Fruit fly (Drosophila melanogaster) whole organism, embryonic: Measurements from ENCODE around the gene CG14102.

Source experiments
- BEAF-32 ChIP-seq: fragments of 200-800 bp; sonication (Bioruptor generic); optimal IDR thresholded peaks from 3 replicates; lab custom pipeline; 2017; ENCODE audit warnings: missing biosample characterization, missing genetic modification characterization, mild to moderate bottlenecking, moderate library complexity, missing genetic modification reagents
- CG10565 ChIP-seq: fragments of 200-800 bp; sonication (Bioruptor generic); optimal IDR thresholded peaks from 3 replicates; lab custom pipeline; 2016; ENCODE audit warnings: missing biosample characterization, mild to moderate bottlenecking, missing genetic modification characterization
- CG11093 ChIP-seq: fragments of 200-800 bp; sonication (Bioruptor generic); IDR thresholded peaks from 3 replicates; pipeline ENCODE4 v1.3.6; 2022; ENCODE audit warnings: missing biosample characterization, missing genetic modification characterization
- CG1233 ChIP-seq: fragments of 200-800 bp; sonication (Bioruptor generic); optimal IDR thresholded peaks from 4 replicates; lab custom pipeline; 2018; ENCODE audit warnings: missing biosample characterization, mild to moderate bottlenecking, missing genetic modification characterization
- CG12391 ChIP-seq: fragments of 200-800 bp; sonication (Bioruptor generic); optimal IDR thresholded peaks from 3 replicates; lab custom pipeline; 2018; ENCODE audit warnings: missing biosample characterization, mild to moderate bottlenecking, missing genetic modification characterization, moderate library complexity
- CG1529 ChIP-seq: fragments of 200-800 bp; sonication (Bioruptor generic); optimal IDR thresholded peaks from 3 replicates; lab custom pipeline; 2018; ENCODE audit warnings: missing biosample characterization, missing genetic modification characterization
- CG1647 ChIP-seq: fragments of 200-800 bp; sonication (Bioruptor generic); optimal IDR thresholded peaks from 3 replicates; lab custom pipeline; 2016; ENCODE audit warnings: missing biosample characterization, missing genetic modification characterization
- CG17829 ChIP-seq: fragments of 200-800 bp; optimal IDR thresholded peaks from 2 replicates; lab custom pipeline; 2019; ENCODE audit warnings: missing biosample characterization, mild to moderate bottlenecking, missing genetic modification characterization, moderate library complexity
- CG2202 ChIP-seq: fragments of 200-800 bp; sonication (Bioruptor generic); optimal IDR thresholded peaks from 2 replicates; lab custom pipeline; 2018; ENCODE audit warnings: missing biosample characterization, mild to moderate bottlenecking, missing genetic modification characterization
- CG31441 ChIP-seq: fragments of 200-800 bp; sonication (Bioruptor generic); IDR thresholded peaks from 2 replicates; pipeline ENCODE4 v1.3.6; 2022; ENCODE audit warnings: missing biosample characterization, missing genetic modification characterization
- CG3281 ChIP-seq: fragments of 200-800 bp; sonication (Bioruptor generic); optimal IDR thresholded peaks from 3 replicates; lab custom pipeline; 2017; ENCODE audit warnings: missing biosample characterization, mild to moderate bottlenecking, missing genetic modification characterization
- CG33213 ChIP-seq: fragments of 200-800 bp; sonication (Bioruptor generic); optimal IDR thresholded peaks from 3 replicates; lab custom pipeline; 2016; ENCODE audit warnings: missing biosample characterization, missing genetic modification characterization
- CG34224 ChIP-seq: fragments of 200-800 bp; sonication (Bioruptor generic); IDR thresholded peaks from 3 replicates; pipeline ENCODE4 v1.3.6; 2022; ENCODE audit warnings: missing biosample characterization, missing genetic modification characterization; ENCODE audit not compliant: partially characterized antibody
- CG6254 ChIP-seq: fragments of 200-800 bp; sonication (Bioruptor generic); optimal IDR thresholded peaks from 3 replicates; lab custom pipeline; 2017; ENCODE audit warnings: mild to moderate bottlenecking, missing biosample characterization, missing genetic modification reagents, missing genetic modification characterization
- CG6854 ChIP-seq: fragments of 200-800 bp; sonication (Bioruptor generic); optimal IDR thresholded peaks from 3 replicates; lab custom pipeline; 2017; ENCODE audit warnings: missing biosample characterization, mild to moderate bottlenecking, missing genetic modification characterization
- CG7963 ChIP-seq: fragments of 200-800 bp; sonication (Bioruptor generic); IDR thresholded peaks from 3 replicates; pipeline ENCODE4 v1.3.6; 2022; ENCODE audit warnings: missing biosample characterization, missing genetic modification characterization; ENCODE audit not compliant: partially characterized antibody
- CG8089 ChIP-seq: fragments of 200-800 bp; sonication (Bioruptor generic); optimal IDR thresholded peaks from 3 replicates; lab custom pipeline; 2016; ENCODE audit warnings: missing biosample characterization, missing genetic modification characterization
- CG8290 ChIP-seq, 3 experiments: fragments of 200-800 bp; sonication (Bioruptor generic); optimal IDR thresholded peaks; 2 replicates each; lab custom pipeline; 2016 to 2019; ENCODE audit warnings: missing biosample characterization in 3 of 3, missing genetic modification characterization in 3 of 3, mild to moderate bottlenecking in 2 of 3, moderate library complexity in 1 of 3
- CG8924 ChIP-seq: fragments of 200-800 bp; optimal IDR thresholded peaks from 3 replicates; lab custom pipeline; 2019; ENCODE audit warnings: missing biosample characterization, mild to moderate bottlenecking, missing genetic modification characterization, moderate library complexity
- Dbx ChIP-seq: fragments of 200-800 bp; sonication (Bioruptor generic); IDR thresholded peaks from 3 replicates; pipeline ENCODE4 v1.3.6; 2022; ENCODE audit warnings: missing biosample characterization, missing genetic modification characterization
- Dll ChIP-seq: fragments of 200-800 bp; sonication (Bioruptor generic); IDR thresholded peaks from 4 replicates; pipeline ENCODE4 v1.3.6; 2022; ENCODE audit warnings: missing biosample characterization, missing genetic modification characterization; ENCODE audit not compliant: partially characterized antibody
- Fer1 ChIP-seq: fragments of 200-800 bp; sonication (Bioruptor generic); optimal IDR thresholded peaks from 2 replicates; lab custom pipeline; 2017; ENCODE audit warnings: missing biosample characterization, mild to moderate bottlenecking, missing genetic modification characterization
- HmgZ ChIP-seq: fragments of 200-800 bp; sonication (Bioruptor generic); optimal IDR thresholded peaks from 2 replicates; lab custom pipeline; 2018; ENCODE audit warnings: missing biosample characterization, mild to moderate bottlenecking, missing genetic modification characterization
- Neu2 ChIP-seq: fragments of 200-800 bp; sonication (Bioruptor generic); optimal IDR thresholded peaks from 3 replicates; lab custom pipeline; 2016; ENCODE audit warnings: missing biosample characterization, missing genetic modification characterization, borderline replicate concordance
- Oaz ChIP-seq: fragments of 200-800 bp; sonication (Bioruptor generic); IDR thresholded peaks from 2 replicates; pipeline ENCODE4 v1.3.6; 2022; ENCODE audit warnings: missing biosample characterization, missing genetic modification characterization
- Ptx1 ChIP-seq: fragments of 200-800 bp; sonication (Bioruptor generic); IDR thresholded peaks from 2 replicates; pipeline ENCODE4 v1.3.6; 2022; ENCODE audit warnings: missing biosample characterization, missing genetic modification characterization
- Trl ChIP-seq, 3 experiments: fragments of >200 bp in 2 of 3; fragments of 200-800 bp in 1 of 3; sonication (Bioruptor generic) in 1 of 3; optimal IDR thresholded peaks; 2 replicates in 1 of 3; 3 replicates in 2 of 3; lab custom pipeline; 2016 to 2017; ENCODE audit warnings: missing biosample characterization in 1 of 3, missing genetic modification characterization in 1 of 3
- bigmax ChIP-seq: fragments of 200-800 bp; sonication (Bioruptor generic); optimal IDR thresholded peaks from 2 replicates; lab custom pipeline; 2018; ENCODE audit warnings: missing biosample characterization, mild to moderate bottlenecking, missing genetic modification characterization
- corto ChIP-seq: fragments of 200-800 bp; sonication (Bioruptor generic); optimal IDR thresholded peaks from 2 replicates; lab custom pipeline; 2016; ENCODE audit warnings: missing biosample characterization, mild to moderate bottlenecking, missing genetic modification characterization, moderate library complexity
- ftz-f1 ChIP-seq: fragments of 200-800 bp; sonication (Bioruptor generic); optimal IDR thresholded peaks from 2 replicates; lab custom pipeline; 2016; ENCODE audit warnings: missing biosample characterization, missing genetic modification characterization
- hth ChIP-seq: fragments of >200 bp; optimal IDR thresholded peaks from 2 replicates; lab custom pipeline; 2017; ENCODE audit warnings: inconsistent platforms
- jumu ChIP-seq: fragments of 200-800 bp; sonication (Bioruptor generic); optimal IDR thresholded peaks from 3 replicates; lab custom pipeline; 2016; ENCODE audit warnings: missing biosample characterization, missing genetic modification characterization
- ken ChIP-seq: fragments of 200-800 bp; sonication (Bioruptor generic); IDR thresholded peaks from 3 replicates; pipeline ENCODE4 v1.3.6; 2022; ENCODE audit warnings: missing biosample characterization, missing genetic modification characterization
- mirr ChIP-seq: fragments of 200-800 bp; sonication (Bioruptor generic); optimal IDR thresholded peaks from 3 replicates; lab custom pipeline; 2018; ENCODE audit warnings: missing biosample characterization, mild to moderate bottlenecking, missing genetic modification characterization
- pzg ChIP-seq: fragments of 200-800 bp; sonication (Bioruptor generic); optimal IDR thresholded peaks from 3 replicates; lab custom pipeline; 2018; ENCODE audit warnings: missing biosample characterization, mild to moderate bottlenecking, missing genetic modification characterization, moderate library complexity
- row ChIP-seq: fragments of 200-800 bp; sonication (Bioruptor generic); IDR thresholded peaks from 3 replicates; pipeline ENCODE4 v1.3.6; 2022; ENCODE audit warnings: missing biosample characterization, missing genetic modification characterization
- schlank ChIP-seq: fragments of 200-800 bp; sonication (Bioruptor generic); optimal IDR thresholded peaks from 2 replicates; lab custom pipeline; 2018; ENCODE audit warnings: missing biosample characterization, mild to moderate bottlenecking, missing genetic modification characterization
- sr ChIP-seq: fragments of 200-800 bp; sonication (Bioruptor generic); IDR thresholded peaks from 3 replicates; pipeline ENCODE4 v1.3.6; 2022; ENCODE audit warnings: missing biosample characterization, missing genetic modification characterization
- ssp ChIP-seq: fragments of 200-800 bp; sonication (Bioruptor generic); IDR thresholded peaks from 2 replicates; pipeline ENCODE4 v1.3.6; 2022; ENCODE audit warnings: missing biosample characterization, missing genetic modification characterization
- tgo ChIP-seq: fragments of 200-800 bp; sonication (Bioruptor generic); IDR thresholded peaks from 3 replicates; pipeline ENCODE4 v1.3.6; 2022; ENCODE audit warnings: missing biosample characterization, missing genetic modification characterization
- tup ChIP-seq: fragments of 200-800 bp; sonication (Bioruptor generic); optimal IDR thresholded peaks from 2 replicates; lab custom pipeline; 2016; ENCODE audit warnings: missing biosample characterization, mild to moderate bottlenecking, missing genetic modification characterization, moderate library complexity
- tx ChIP-seq: fragments of 200-800 bp; sonication (Bioruptor generic); optimal IDR thresholded peaks from 2 replicates; lab custom pipeline; 2016; ENCODE audit warnings: missing biosample characterization, missing genetic modification characterization
- wdn ChIP-seq: fragments of 200-800 bp; sonication (Bioruptor generic); IDR thresholded peaks from 2 replicates; pipeline ENCODE4 v1.3.6; 2022; ENCODE audit warnings: missing biosample characterization, missing genetic modification characterization
- zen ChIP-seq: fragments of 200-800 bp; sonication (Bioruptor generic); optimal IDR thresholded peaks from 3 replicates; lab custom pipeline; 2018; ENCODE audit warnings: missing biosample characterization, mild to moderate bottlenecking, missing genetic modification characterization, moderate library complexity

Gene CG14102

DNA sequence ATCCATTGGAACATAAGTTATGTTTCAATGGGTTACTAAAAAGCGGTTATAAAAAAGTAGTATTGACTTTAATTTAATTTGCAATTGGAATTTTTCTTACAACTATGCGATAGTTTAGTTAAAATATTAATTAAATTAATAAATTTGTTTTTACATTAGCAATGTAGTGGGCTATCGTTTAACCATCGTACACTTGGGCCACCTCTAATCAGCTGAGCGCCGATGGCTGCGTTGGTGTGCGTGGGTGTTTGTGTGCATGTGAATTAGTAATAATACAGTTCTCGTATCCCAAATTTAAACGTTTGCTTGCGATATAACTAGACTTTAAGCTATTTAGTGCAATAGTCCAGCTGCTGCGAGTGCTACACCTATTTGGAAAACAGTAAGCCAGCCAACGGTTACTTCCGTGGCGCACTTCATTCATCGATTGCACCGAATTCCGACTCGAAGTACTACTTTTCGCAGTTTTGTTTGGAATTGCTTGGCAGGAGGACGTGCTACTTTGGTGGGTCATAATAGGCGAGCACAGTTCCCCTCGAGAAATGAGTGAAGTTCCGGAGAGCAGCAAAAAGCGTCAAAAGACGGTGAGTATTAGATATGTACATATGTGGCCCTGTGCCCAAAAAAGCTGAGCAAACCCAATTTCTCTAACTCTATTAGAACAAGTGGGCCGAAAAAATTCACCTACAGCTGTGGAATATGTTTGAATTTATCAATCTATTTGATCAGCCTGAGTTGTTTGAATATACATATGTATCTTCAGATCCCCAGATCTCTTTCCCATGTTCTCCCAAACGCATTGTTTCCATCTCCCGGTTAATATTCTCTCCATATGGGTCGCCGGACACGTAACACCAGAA is 44.2 kb upstream of the CG14102 start, which contains the start of gene Papss (continued):
- TF ChIP-seq wdn (GFP tag; lab: Robert Waterston, UW) (peak; percentile 17; the same call in 1 of the 2 replicates), pzg (peak; percentile 40), Neu2 (GFP tag; lab: Kevin White, UChicago) (no peak), ftz-f1 (GFP tag; lab: Kevin White, UChicago) (no peak), schlank (tag; lab: Kevin White, UChicago) (peak; percentile 73), CG6254 (GFP tag; lab: Kevin White, UChicago) (peak; percentile 3), zen (tag; lab: Kevin White, UChicago) (peak; percentile 41), CG1233 (GFP tag; lab: Kevin White, UChicago) (peak; percentile 52), CG10565 (GFP tag; lab: Kevin White, UChicago) (no peak), CG6854 (GFP tag; lab: Kevin White, UChicago) (peak; percentile 12), CG12391 (tag; lab: Kevin White, UChicago) (peak; percentile 57), CG34224 (GFP tag; lab: Robert Waterston, UW) (peak; percentile 88), CG31441 (GFP tag; lab: Robert Waterston, UW) (no peak), HmgZ (tag; lab: Kevin White, UChicago) (peak; percentile 6), CG17829 (peak; percentile 47), CG8290 (GFP tag; optimal IDR thresholded peaks at IDR 0.05; lab: Kevin White, UChicago) (no peak), CG8290 (tag; optimal IDR thresholded peaks at IDR 0.05; lab: Kevin White, UChicago) (no peak), jumu (GFP tag; lab: Kevin White, UChicago) (no peak), Trl (optimal IDR thresholded peaks at IDR 0.05; lab: Kevin White, UChicago) (peak in 1 of 2 experiments; percentile 8), Trl (GFP tag; optimal IDR thresholded peaks at IDR 0.05; lab: Kevin White, UChicago) (no peak), Oaz (GFP tag; lab: Robert Waterston, UW) (no peak), ssp (GFP tag; lab: Robert Waterston, UW) (no peak), tx (GFP tag; lab: Kevin White, UChicago) (no peak), CG2202 (tag; lab: Kevin White, UChicago) (peak; percentile 13), Ptx1 (peak; percentile 37; the same call in 1 of the 2 replicates), CG3281 (GFP tag; lab: Kevin White, UChicago) (peak; percentile 53), CG7963 (GFP tag; lab: Robert Waterston, UW) (peak; percentile 71; the same call in 2 of the 3 replicates), BEAF-32 (GFP tag; lab: Kevin White, UChicago) (peak; percentile 79), sr (GFP tag; lab: Robert Waterston, UW) (peak; percentile 33; the same call in 2 of the 3 replicates), CG8089 (GFP tag; lab: Kevin White, UChicago) (no peak), CG1529 (GFP tag; lab: Kevin White, UChicago) (no peak), CG11093 (GFP tag; lab: Robert Waterston, UW) (no peak), row (GFP tag; lab: Robert Waterston, UW) (peak; percentile 89), mirr (GFP tag; lab: Kevin White, UChicago) (peak; percentile 5), tup (GFP tag; lab: Kevin White, UChicago) (no peak), Dll (peak; percentile 95), Dbx (GFP tag; lab: Robert Waterston, UW) (peak; percentile 70; the same call in 2 of the 3 replicates), hth (no peak), ken (GFP tag; lab: Robert Waterston, UW) (no peak), CG33213 (GFP tag; lab: Kevin White, UChicago) (peak; percentile 14), CG8924 (tag; lab: Kevin White, UChicago) (peak; percentile 27), bigmax (GFP tag; lab: Kevin White, UChicago) (no peak), CG1647 (GFP tag; lab: Kevin White, UChicago) (no peak), corto (GFP tag; lab: Kevin White, UChicago) (no peak), tgo (GFP tag; lab: Robert Waterston, UW) (0 out of 3 replicates have a peak, but pooled peaks have one; percentile 20), Fer1 (peak; percentile 71)
